Fruit fly (Drosophila melanogaster): ENCODE measurements around the gene tefu.

Gene tefu

dm6 chr3R:15277926-15278869, 36.2 kb upstream of the tefu start, which contains the start of the genes MRG15 and Tm1 (continued):
- TF ChIP-seq CG34422 (GFP tag; IDR thresholded peaks at IDR 0.05) (peak; percentile 29; the same call in 1 of the 3 replicates), sqz (GFP tag; optimal IDR thresholded peaks at IDR 0.05) (peak; percentile 89), Bteb2 (GFP tag; optimal IDR thresholded peaks at IDR 0.05) (no peak), ERR (GFP tag; optimal IDR thresholded peaks at IDR 0.05) (no peak), CG8388 (GFP tag; optimal IDR thresholded peaks at IDR 0.05) (no peak), Ssrp (tag; optimal IDR thresholded peaks at IDR 0.05) (no peak), cad (GFP tag; optimal IDR thresholded peaks at IDR 0.05) (peak; percentile 55), dimm (GFP tag; IDR thresholded peaks at IDR 0.05) (no peak), hbn (GFP tag; IDR thresholded peaks at IDR 0.05; ENCODE audit: partially characterized antibody) (peak; percentile 59; the same call in 1 of the 2 replicates), ci (GFP tag; IDR thresholded peaks at IDR 0.05) (0 out of 3 replicates have a peak, but pooled peaks have one; percentile 36), CG11696 (GFP tag; IDR thresholded peaks at IDR 0.05) (no peak), br (optimal IDR thresholded peaks at IDR 0.05) (no peak), Jarid2 (GFP tag; optimal IDR thresholded peaks at IDR 0.05) (no peak), CG10654 (GFP tag; optimal IDR thresholded peaks at IDR 0.05) (no peak), dan (GFP tag; IDR thresholded peaks at IDR 0.05) (no peak), Elba2 (GFP tag; optimal IDR thresholded peaks at IDR 0.05) (no peak), CG15601 (tag; optimal IDR thresholded peaks at IDR 0.05) (no peak), tap (tag; optimal IDR thresholded peaks at IDR 0.05) (no peak), CG18599 (GFP tag; optimal IDR thresholded peaks at IDR 0.05) (no peak), CG33557 (GFP tag; optimal IDR thresholded peaks at IDR 0.05) (no peak), Dfd (GFP tag; optimal IDR thresholded peaks at IDR 0.05) (no peak), CG14710 (tag; optimal IDR thresholded peaks at IDR 0.05) (peak; percentile 19), sna (GFP tag; IDR thresholded peaks at IDR 0.05; ENCODE audit: partially characterized antibody) (peak; percentile 37), gem (tag; optimal IDR thresholded peaks at IDR 0.05) (no peak), sim (GFP tag; IDR thresholded peaks at IDR 0.05) (no peak), CG8765 (GFP tag; IDR thresholded peaks at IDR 0.05) (no peak), CG9609 (GFP tag; optimal IDR thresholded peaks at IDR 0.05) (no peak), wek (GFP tag; optimal IDR thresholded peaks at IDR 0.05) (no peak), HHEX (GFP tag; optimal IDR thresholded peaks at IDR 0.05) (no peak), CG31224 (GFP tag; IDR thresholded peaks at IDR 0.05) (no peak), Bdp1 (GFP tag; optimal IDR thresholded peaks at IDR 0.05) (no peak), CG4707 (GFP tag; optimal IDR thresholded peaks at IDR 0.05) (no peak), CG8478 (optimal IDR thresholded peaks at IDR 0.05) (no peak), Dad (GFP tag; optimal IDR thresholded peaks at IDR 0.05) (peak; percentile 16), hkb (optimal IDR thresholded peaks at IDR 0.05) (no peak), hkb (GFP tag; IDR thresholded peaks at IDR 0.05) (no peak), Dbx (GFP tag; IDR thresholded peaks at IDR 0.05) (no peak), HLH4C (GFP tag; IDR thresholded peaks at IDR 0.05; ENCODE audit: partially characterized antibody) (peak; percentile 68), Hr39 (optimal IDR thresholded peaks at IDR 0.05) (no peak), CG2116 (GFP tag; optimal IDR thresholded peaks at IDR 0.05) (peak; percentile 67), Taf1 (GFP tag; IDR thresholded peaks at IDR 0.05) (no peak), CG1603 (tag; optimal IDR thresholded peaks at IDR 0.05) (peak; percentile 55), CG4854 (GFP tag; optimal IDR thresholded peaks at IDR 0.05) (no peak), lov (optimal IDR thresholded peaks at IDR 0.05) (no peak), lov (GFP tag; IDR thresholded peaks at IDR 0.05) (no peak), CG18262 (tag; optimal IDR thresholded peaks at IDR 0.05) (no peak), pzg (GFP tag; optimal IDR thresholded peaks at IDR 0.05) (peak; percentile 55), CG10267 (tag; optimal IDR thresholded peaks at IDR 0.05) (no peak), Med (GFP tag) (peak; percentile 35), E2f2 (GFP tag; IDR thresholded peaks at IDR 0.05) (peak; percentile 91), bowl (GFP tag; IDR thresholded peaks at IDR 0.05) (no peak)

All from whole organism, embryonic.